Fruit fly (Drosophila melanogaster) whole organism, embryonic: ENCODE results near the gene CG15534.
A peak's percentile ranks its signal among the peaks of the same experiment; 100 is the strongest.

Experiments used
- ATbp ChIP-seq: fragments of 200-800 bp; sonication (Bioruptor generic); optimal IDR thresholded peaks from 2 replicates; lab custom pipeline; 2017; ENCODE audit warnings: missing biosample characterization, mild to moderate bottlenecking, missing genetic modification characterization, missing genetic modification reagents
- Antp ChIP-seq: fragments of 200-800 bp; sonication (Bioruptor generic); optimal IDR thresholded peaks from 3 replicates; lab custom pipeline; 2016; ENCODE audit warnings: missing biosample characterization, missing genetic modification characterization
- CG10147 ChIP-seq: fragments of 200-800 bp; sonication (Bioruptor generic); optimal IDR thresholded peaks from 2 replicates; lab custom pipeline; 2019; ENCODE audit warnings: missing biosample characterization, mild to moderate bottlenecking, missing genetic modification characterization, moderate library complexity
- CG12071 ChIP-seq: fragments of 200-800 bp; sonication (Bioruptor generic); optimal IDR thresholded peaks from 3 replicates; lab custom pipeline; 2018; ENCODE audit warnings: missing biosample characterization, mild to moderate bottlenecking, missing genetic modification characterization
- CG12155 ChIP-seq: fragments of 200-800 bp; sonication (Bioruptor generic); optimal IDR thresholded peaks from 3 replicates; lab custom pipeline; 2016; ENCODE audit warnings: missing biosample characterization, missing genetic modification characterization
- CG13624 ChIP-seq: fragments of 200-800 bp; sonication (Bioruptor generic); optimal IDR thresholded peaks from 2 replicates; lab custom pipeline; 2016; ENCODE audit warnings: missing biosample characterization, missing genetic modification characterization
- CG15269 ChIP-seq: fragments of 200-800 bp; sonication (Bioruptor generic); optimal IDR thresholded peaks from 2 replicates; lab custom pipeline; 2018; ENCODE audit warnings: missing biosample characterization, mild to moderate bottlenecking, missing genetic modification characterization, moderate library complexity
- CG1602 ChIP-seq: fragments of 200-800 bp; sonication (Bioruptor generic); optimal IDR thresholded peaks from 3 replicates; lab custom pipeline; 2016; ENCODE audit warnings: missing biosample characterization, missing genetic modification characterization
- CG1647 ChIP-seq: fragments of 200-800 bp; sonication (Bioruptor generic); optimal IDR thresholded peaks from 3 replicates; lab custom pipeline; 2016; ENCODE audit warnings: missing biosample characterization, missing genetic modification characterization
- CG16779 ChIP-seq: fragments of 200-800 bp; sonication (Bioruptor generic); IDR thresholded peaks from 2 replicates; pipeline ENCODE4 v1.3.6; 2022; ENCODE audit warnings: missing biosample characterization, missing genetic modification characterization
- CG18599 ChIP-seq: fragments of 200-800 bp; sonication (Bioruptor generic); optimal IDR thresholded peaks from 3 replicates; lab custom pipeline; 2017; ENCODE audit warnings: missing biosample characterization, missing genetic modification characterization, mild to moderate bottlenecking, moderate library complexity, missing genetic modification reagents
- CG32532 ChIP-seq: fragments of 200-800 bp; sonication (Bioruptor generic); IDR thresholded peaks from 2 replicates; pipeline ENCODE4 v1.3.6; 2022; ENCODE audit warnings: missing biosample characterization, missing genetic modification characterization
- CG32772 ChIP-seq: fragments of 200-800 bp; sonication (Bioruptor generic); IDR thresholded peaks from 2 replicates; pipeline ENCODE4 v1.3.6; 2022; ENCODE audit warnings: missing biosample characterization, missing genetic modification characterization
- CG3726 ChIP-seq: fragments of 200-800 bp; sonication (Bioruptor generic); IDR thresholded peaks from 3 replicates; pipeline ENCODE4, ENCODE4 v1.3.6; 2022; ENCODE audit warnings: missing biosample characterization, missing genetic modification characterization
- CG4328 ChIP-seq: fragments of 200-800 bp; sonication (Bioruptor generic); optimal IDR thresholded peaks from 3 replicates; lab custom pipeline; 2017; ENCODE audit warnings: missing biosample characterization, missing genetic modification reagents, missing genetic modification characterization
- CG6272 ChIP-seq: fragments of 200-800 bp; sonication (Bioruptor generic); IDR thresholded peaks from 2 replicates; pipeline ENCODE4 v1.3.6; 2022; ENCODE audit warnings: missing biosample characterization, missing genetic modification characterization
- CG8281 ChIP-seq: fragments of 200-800 bp; sonication (Bioruptor generic); optimal IDR thresholded peaks from 2 replicates; lab custom pipeline; 2018; ENCODE audit warnings: missing biosample characterization, mild to moderate bottlenecking, missing genetic modification characterization, moderate library complexity
- CG8765 ChIP-seq: fragments of 200-800 bp; sonication (Bioruptor generic); IDR thresholded peaks from 2 replicates; pipeline ENCODE4 v1.3.6; 2022; ENCODE audit warnings: missing biosample characterization, missing genetic modification characterization
- CG8944 ChIP-seq: fragments of 200-800 bp; sonication (Bioruptor generic); optimal IDR thresholded peaks from 3 replicates; lab custom pipeline; 2016; ENCODE audit warnings: missing biosample characterization, missing genetic modification characterization
- CG9609 ChIP-seq: fragments of 200-800 bp; sonication (Bioruptor generic); optimal IDR thresholded peaks from 3 replicates; lab custom pipeline; 2016; ENCODE audit warnings: missing biosample characterization, missing genetic modification characterization
- Camta ChIP-seq: fragments of 200-800 bp; sonication (Bioruptor generic); optimal IDR thresholded peaks from 2 replicates; lab custom pipeline; 2016; ENCODE audit warnings: missing biosample characterization, missing genetic modification characterization
- D ChIP-seq, 2 experiments: fragments of 200-800 bp in 1 of 2; fragments of >200 bp in 1 of 2; sonication (Bioruptor generic) in 1 of 2; optimal IDR thresholded peaks; 2 replicates in 1 of 2; 3 replicates in 1 of 2; lab custom pipeline; 2017; ENCODE audit warnings: mild to moderate bottlenecking in 1 of 2, missing biosample characterization in 1 of 2, missing genetic modification characterization in 1 of 2, missing genetic modification reagents in 1 of 2
- Dad ChIP-seq: fragments of 200-800 bp; sonication (Bioruptor generic); optimal IDR thresholded peaks from 3 replicates; lab custom pipeline; 2016; ENCODE audit warnings: missing biosample characterization, missing genetic modification characterization
- H15 ChIP-seq: fragments of 200-800 bp; sonication (Bioruptor generic); IDR thresholded peaks from 3 replicates; pipeline ENCODE4 v1.3.6; 2022; ENCODE audit warnings: missing biosample characterization, missing genetic modification characterization
- Hey ChIP-seq: fragments of 200-800 bp; sonication (Bioruptor generic); optimal IDR thresholded peaks from 3 replicates; lab custom pipeline; 2018; ENCODE audit warnings: missing biosample characterization, mild to moderate bottlenecking, missing genetic modification characterization
- Hr39 ChIP-seq: fragments of >200 bp; optimal IDR thresholded peaks from 2 replicates; lab custom pipeline; 2017
- Jarid2 ChIP-seq: fragments of 200-800 bp; sonication (Bioruptor generic); optimal IDR thresholded peaks from 3 replicates; lab custom pipeline; 2017; ENCODE audit warnings: mild to moderate bottlenecking, missing biosample characterization, missing genetic modification reagents, missing genetic modification characterization
- Lhr ChIP-seq: fragments of 200-800 bp; sonication (Bioruptor generic); optimal IDR thresholded peaks from 3 replicates; lab custom pipeline; 2017; ENCODE audit warnings: mild to moderate bottlenecking, missing biosample characterization, missing genetic modification reagents, missing genetic modification characterization
- Stat92E ChIP-seq, 3 experiments: fragments of >200 bp in 2 of 3; fragments of 200-800 bp in 1 of 3; sonication (Bioruptor generic) in 1 of 3; optimal IDR thresholded peaks; 2 replicates each; lab custom pipeline; 2017 to 2019; ENCODE audit warnings: missing biosample characterization in 3 of 3, missing genetic modification characterization in 3 of 3, mild to moderate bottlenecking in 1 of 3, moderate library complexity in 1 of 3
- chif ChIP-seq, 2 experiments: fragments of 200-800 bp; sonication (Bioruptor generic); optimal IDR thresholded peaks; 3 replicates each; lab custom pipeline; 2016; ENCODE audit warnings: missing biosample characterization in 2 of 2, missing genetic modification characterization in 2 of 2
- croc ChIP-seq: fragments of 200-800 bp; sonication (Bioruptor generic); conservative IDR thresholded peaks from 3 replicates; pipeline ENCODE4 v1.3.6; 2022; ENCODE audit warnings: missing biosample characterization, missing genetic modification characterization
- dmrt11E ChIP-seq: fragments of 200-800 bp; sonication (Bioruptor generic); optimal IDR thresholded peaks from 3 replicates; lab custom pipeline; 2018; ENCODE audit warnings: missing biosample characterization, mild to moderate bottlenecking, missing genetic modification characterization, moderate library complexity
- gsb ChIP-seq: fragments of 200-800 bp; sonication (Bioruptor generic); IDR thresholded peaks from 2 replicates; pipeline ENCODE4 v1.3.6; 2022; ENCODE audit warnings: missing biosample characterization, missing genetic modification characterization
- gsb-n ChIP-seq: fragments of 200-800 bp; sonication (Bioruptor generic); optimal IDR thresholded peaks from 3 replicates; lab custom pipeline; 2018; ENCODE audit warnings: missing biosample characterization, mild to moderate bottlenecking, missing genetic modification characterization
- gt ChIP-seq: fragments of 200-800 bp; sonication (Bioruptor generic); IDR thresholded peaks from 2 replicates; pipeline ENCODE4 v1.3.6; 2022; ENCODE audit warnings: missing biosample characterization, missing genetic modification characterization
- lola ChIP-seq, 3 experiments: fragments of >200 bp in 2 of 3; fragments of 200-800 bp in 1 of 3; sonication (Bioruptor generic) in 1 of 3; optimal IDR thresholded peaks; 2 replicates each; lab custom pipeline; 2017 to 2019; ENCODE audit warnings: missing biosample characterization in 3 of 3, missing genetic modification characterization in 3 of 3, mild to moderate bottlenecking in 1 of 3, moderate library complexity in 1 of 3
- mld ChIP-seq: fragments of 200-800 bp; sonication (Bioruptor generic); IDR thresholded peaks from 3 replicates; pipeline ENCODE4 v1.3.6; 2022; ENCODE audit warnings: missing biosample characterization, missing genetic modification characterization; ENCODE audit not compliant: partially characterized antibody
- nerfin-1 ChIP-seq: fragments of 200-800 bp; sonication (Bioruptor generic); optimal IDR thresholded peaks from 3 replicates; lab custom pipeline; 2019; ENCODE audit warnings: missing biosample characterization, mild to moderate bottlenecking, missing genetic modification characterization, moderate library complexity
- oc ChIP-seq: fragments of 200-800 bp; sonication (Bioruptor generic); optimal IDR thresholded peaks from 2 replicates; lab custom pipeline; 2018; ENCODE audit warnings: missing biosample characterization, mild to moderate bottlenecking, missing genetic modification characterization, moderate library complexity
- pros ChIP-seq: fragments of 200-800 bp; sonication (Bioruptor generic); optimal IDR thresholded peaks from 3 replicates; lab custom pipeline; 2019; ENCODE audit warnings: missing biosample characterization, mild to moderate bottlenecking, missing genetic modification characterization, moderate library complexity
- pum ChIP-seq: fragments of 200-800 bp; sonication (Bioruptor generic); optimal IDR thresholded peaks from 2 replicates; lab custom pipeline; 2016; ENCODE audit warnings: missing biosample characterization, missing genetic modification characterization
- rib ChIP-seq: fragments of 200-800 bp; sonication (Bioruptor generic); IDR thresholded peaks from 2 replicates; pipeline ENCODE4 v1.3.6; 2022; ENCODE audit warnings: missing biosample characterization, missing genetic modification characterization
- sens ChIP-seq: fragments of 200-800 bp; sonication (Bioruptor generic); peaks from one replicate; lab custom pipeline; 2016; ENCODE audit warnings: missing biosample characterization, missing genetic modification characterization
- ssp ChIP-seq: fragments of 200-800 bp; sonication (Bioruptor generic); IDR thresholded peaks from 2 replicates; pipeline ENCODE4 v1.3.6; 2022; ENCODE audit warnings: missing biosample characterization, missing genetic modification characterization
- tgo ChIP-seq: fragments of 200-800 bp; sonication (Bioruptor generic); IDR thresholded peaks from 3 replicates; pipeline ENCODE4 v1.3.6; 2022; ENCODE audit warnings: missing biosample characterization, missing genetic modification characterization
- tio ChIP-seq: fragments of 200-800 bp; sonication (Bioruptor generic); optimal IDR thresholded peaks from 2 replicates; lab custom pipeline; 2017; ENCODE audit warnings: missing biosample characterization, missing genetic modification characterization, inconsistent platforms
- wor ChIP-seq: fragments of 200-800 bp; sonication (Bioruptor generic); IDR thresholded peaks from 2 replicates; pipeline ENCODE4 v1.3.6; 2022; ENCODE audit warnings: missing biosample characterization, missing genetic modification characterization
- zen2 ChIP-seq: fragments of 200-800 bp; sonication (Bioruptor generic); IDR thresholded peaks from 3 replicates; pipeline ENCODE4 v1.3.6; 2022; ENCODE audit warnings: missing biosample characterization, missing genetic modification characterization; ENCODE audit not compliant: partially characterized antibody
- zf30C ChIP-seq: fragments of 200-800 bp; sonication (Bioruptor generic); optimal IDR thresholded peaks from 3 replicates; lab custom pipeline; 2018; ENCODE audit warnings: missing biosample characterization, mild to moderate bottlenecking, missing genetic modification characterization

Gene CG15534

dm6 chr3R:30413795-30414194, 18.1 kb upstream of the CG15534 start (continued):
- peak; percentile 9 for TF ChIP-seq Antp
- peak; percentile 9 for TF ChIP-seq CG12155 (GFP tag; lab: Kevin White, UChicago)
- no peak for TF ChIP-seq gsb (GFP tag; lab: Robert Waterston, UW)
- peak; percentile 47 for TF ChIP-seq CG15269 (tag; lab: Kevin White, UChicago)
- peak; percentile 9 for TF ChIP-seq CG10147
- TF ChIP-seq CG13624 (GFP tag; lab: Kevin White, UChicago): no peak
- peak; percentile 18 to 61 for TF ChIP-seq chif (GFP tag; optimal IDR thresholded peaks at IDR 0.05; lab: Kevin White, UChicago)
- peak; percentile 45 for TF ChIP-seq dmrt11E (tag; lab: Kevin White, UChicago)

dm6 chr3R:30416765-30417274, 15.0 kb upstream of the CG15534 start:
- TF ChIP-seq Camta (GFP tag; lab: Kevin White, UChicago) (no peak), Lhr (no peak), Dad (GFP tag; lab: Kevin White, UChicago) (no peak), CG1602 (no peak), wor (GFP tag; lab: Robert Waterston, UW) (no peak), oc (tag; lab: Kevin White, UChicago) (peak; percentile 69), CG8765 (GFP tag; lab: Robert Waterston, UW) (no peak), CG9609 (GFP tag; lab: Kevin White, UChicago) (no peak), CG6272 (no peak), CG18599 (GFP tag; lab: Kevin White, UChicago) (no peak), CG1647 (no peak), zf30C (GFP tag; lab: Kevin White, UChicago) (no peak), pum (GFP tag; lab: Kevin White, UChicago) (no peak), CG4328 (GFP tag; lab: Kevin White, UChicago) (no peak), D (optimal IDR thresholded peaks at IDR 0.05; lab: Kevin White, UChicago) (peak; percentile 42), D (GFP tag; optimal IDR thresholded peaks at IDR 0.05; lab: Kevin White, UChicago) (no peak), CG16779 (GFP tag; lab: Robert Waterston, UW) (no peak), CG32532 (GFP tag; lab: Robert Waterston, UW) (no peak), nerfin-1 (peak; percentile 30), gt (GFP tag; lab: Robert Waterston, UW) (no peak), Jarid2 (no peak), Hey (tag; lab: Kevin White, UChicago) (peak; percentile 93), gsb-n (tag; lab: Kevin White, UChicago) (peak; percentile 52), sens (GFP tag; lab: Kevin White, UChicago) (peak; percentile 35), tgo (GFP tag; lab: Robert Waterston, UW) (no peak), Hr39 (lab: Kevin White, UChicago) (no peak), CG32772 (no peak), tio (GFP tag; lab: Kevin White, UChicago) (no peak), ssp (no peak), Stat92E (GFP tag; optimal IDR thresholded peaks at IDR 0.05; lab: Kevin White, UChicago) (no peak), CG12071 (GFP tag; lab: Kevin White, UChicago) (no peak), H15 (GFP tag; lab: Robert Waterston, UW) (no peak), ATbp (GFP tag; lab: Kevin White, UChicago) (no peak), rib (GFP tag; lab: Robert Waterston, UW) (no peak), mld (GFP tag; lab: Robert Waterston, UW) (no peak), CG3726 (no peak), pros (GFP tag; lab: Kevin White, UChicago) (peak; percentile 49), CG8281 (tag; lab: Kevin White, UChicago) (no peak), CG8944 (no peak), lola (GFP tag; optimal IDR thresholded peaks at IDR 0.05; lab: Kevin White, UChicago) (no peak), croc (GFP tag; lab: Robert Waterston, UW) (no peak), zen2 (GFP tag; lab: Robert Waterston, UW) (0 out of 3 replicates have a peak, but pooled peaks have one; percentile 19)
